Fruit fly (Drosophila melanogaster) whole organism, adult: Measurements from ENCODE around the gene NimB4.

ENCODE experiments used
- CG33017 ChIP-seq: fragments of 200-800 bp; sonication (Bioruptor generic); optimal IDR thresholded peaks from 2 replicates; lab custom pipeline; 2018; ENCODE audit warnings: missing biosample characterization, mild to moderate bottlenecking, missing genetic modification characterization, moderate library complexity
- cnc ChIP-seq, 2 experiments: fragments of >200 bp; optimal IDR thresholded peaks; 2 replicates each; lab custom pipeline; 2017

DNA sequence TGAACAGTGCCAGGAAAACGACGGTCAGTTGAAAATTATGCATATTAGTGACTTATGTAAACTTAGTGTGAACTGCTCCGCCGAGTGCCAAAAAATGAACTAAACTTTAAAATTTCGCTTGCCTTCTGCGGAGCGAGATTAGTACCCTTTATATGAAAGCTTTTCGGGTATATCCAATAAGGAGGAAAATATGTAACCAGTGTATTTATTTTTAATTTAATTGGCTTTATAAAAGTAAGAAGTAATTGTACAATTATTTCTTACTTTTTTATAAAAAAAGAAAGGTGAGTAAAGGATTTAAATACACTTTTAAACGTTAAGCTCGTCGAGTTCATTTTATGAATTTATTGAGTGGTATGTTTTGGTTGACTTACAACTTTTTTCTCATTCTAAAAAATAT lies 3.1 kb upstream of the NimB4 start, which contains the start of gene He:
- TF ChIP-seq CG33017 (tag; lab: Kevin White, UChicago) (no peak), cnc (optimal IDR thresholded peaks at IDR 0.05; lab: Kevin White, UChicago) (no peak)
